Worm (Caenorhabditis elegans): ENCODE results near the gene srab-7.

DNA sequence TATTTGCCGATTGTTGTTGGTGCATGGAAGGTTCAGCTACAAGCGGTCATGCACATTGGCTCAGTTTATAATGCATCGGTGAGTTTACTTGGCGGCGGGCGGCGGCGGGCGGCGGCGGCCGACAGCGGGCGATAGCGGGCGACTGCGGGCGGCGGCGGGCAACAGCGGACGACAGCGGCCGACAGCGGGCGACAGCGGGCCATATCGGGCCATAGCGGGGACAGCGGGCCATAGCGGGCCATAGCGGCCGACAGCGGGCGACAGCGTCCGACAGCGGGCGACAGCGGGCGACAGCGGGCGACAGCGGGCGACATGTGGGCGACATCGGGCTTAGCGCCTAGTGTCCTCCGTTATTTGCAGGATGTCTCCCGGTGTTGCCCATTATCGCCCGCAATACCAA lies 22.9 kb downstream of the srab-7 start:
- TF ChIP-seq ceh-36 (tag; optimal IDR thresholded peaks at IDR 0.05) (no peak), ama-1 (optimal IDR thresholded peaks at IDR 0.05) (no peak), ceh-13 (GFP tag; optimal IDR thresholded peaks at IDR 0.05) (no peak), tra-4 (tag; optimal IDR thresholded peaks at IDR 0.05) (no peak), F13C5.2 (tag; optimal IDR thresholded peaks at IDR 0.05) (no peak), sea-1 (GFP tag; conservative IDR thresholded peaks at IDR 0.05) (no peak), hmbx-1 (tag; optimal IDR thresholded peaks at IDR 0.05) (no peak), B0310.2 (tag; optimal IDR thresholded peaks at IDR 0.05) (no peak)

All from whole organism, early embryonic.